Worm (Caenorhabditis elegans): ENCODE measurements around the gene C06H5.14.

The C06H5.14 gene

DNA sequence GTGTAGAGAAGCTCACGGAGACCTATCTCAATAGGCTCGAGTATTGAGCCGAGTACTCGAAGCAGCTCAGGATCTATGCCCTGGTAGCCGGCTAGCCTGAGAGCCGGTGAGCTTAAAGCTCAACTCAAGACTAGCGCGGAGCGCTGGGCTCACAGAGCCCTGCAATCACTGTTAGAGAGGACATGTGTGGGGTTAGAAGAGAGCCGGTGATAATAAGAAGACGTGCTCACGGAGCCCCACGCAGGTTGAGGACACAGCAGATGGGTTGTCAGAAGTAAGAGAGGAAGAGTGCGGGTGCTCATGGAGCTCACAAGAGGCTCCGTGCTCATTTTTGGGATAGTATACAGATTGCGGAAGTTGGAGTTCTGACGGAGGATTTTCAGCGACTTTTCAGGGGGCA, 48.4 kb downstream of the C06H5.14 start:
- TF ChIP-seq scrt-1 (GFP tag; IDR thresholded peaks at IDR 0.05) (no peak), hmg-4 (GFP tag; optimal IDR thresholded peaks at IDR 0.05) (no peak), flt-1 (GFP tag; IDR thresholded peaks at IDR 0.05) (no peak), ceh-36 (tag; optimal IDR thresholded peaks at IDR 0.05) (no peak), tbx-37 (GFP tag; conservative IDR thresholded peaks at IDR 0.05) (no peak), hnd-1 (tag; optimal IDR thresholded peaks at IDR 0.05) (no peak), tra-4 (tag; optimal IDR thresholded peaks at IDR 0.05) (no peak), ets-7 (tag; optimal IDR thresholded peaks at IDR 0.05) (no peak), ceh-13 (GFP tag; optimal IDR thresholded peaks at IDR 0.05) (no peak), pes-1 (GFP tag; IDR thresholded peaks at IDR 0.05) (no peak)
